Worm (Caenorhabditis elegans): ENCODE measurements around the gene C15F1.2.

The C15F1.2 gene

DNA sequence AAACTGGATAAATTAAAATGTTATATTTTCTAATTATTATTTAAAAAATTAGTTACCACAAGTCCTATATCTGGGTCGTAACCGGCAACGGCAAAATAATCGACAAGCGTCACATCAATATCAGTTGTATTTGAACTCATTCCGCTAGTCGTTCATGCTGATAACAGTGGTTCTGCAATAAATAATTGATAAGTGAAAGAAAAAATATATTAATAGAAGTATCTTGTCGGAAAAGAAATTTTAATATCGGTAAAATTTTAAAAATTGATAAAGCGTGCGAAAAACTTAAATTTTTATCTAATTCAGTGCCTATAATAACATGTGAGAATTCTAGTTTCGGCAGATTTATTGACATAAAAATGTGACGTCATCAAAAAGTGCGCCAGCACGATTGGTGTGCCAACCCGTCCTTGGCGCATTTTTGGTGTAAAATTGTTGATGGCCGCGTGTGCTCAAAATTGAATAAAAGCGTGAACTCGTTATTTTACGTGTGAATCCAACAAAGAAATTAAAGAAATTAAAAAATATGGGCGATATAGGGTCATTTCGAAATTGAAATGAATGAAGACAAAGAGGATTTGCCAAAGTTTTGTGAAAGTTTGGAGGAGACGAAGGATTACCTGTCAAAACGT, 42.7 kb downstream of the C15F1.2 start, which contains the start of the genes lst-6 and lst-5 (continued):
- TF ChIP-seq ceh-63 (GFP tag; optimal IDR thresholded peaks at IDR 0.05) (no peak), skn-1 (tag; optimal IDR thresholded peaks at IDR 0.05) (peak; percentile 50), elt-2 (tag; optimal IDR thresholded peaks at IDR 0.05) (peak; percentile 75), ceh-8 (GFP tag; optimal IDR thresholded peaks at IDR 0.05) (peak; percentile 5), unc-98 (GFP tag; IDR thresholded peaks at IDR 0.05) (no peak), ceh-90 (tag; optimal IDR thresholded peaks at IDR 0.05) (no peak), fkh-4 (tag; optimal IDR thresholded peaks at IDR 0.05; ENCODE audit: borderline replicate concordance) (no peak), unc-86 (tag; optimal IDR thresholded peaks at IDR 0.05) (peak; percentile 58), alr-1 (tag; optimal IDR thresholded peaks at IDR 0.05; ENCODE audit: borderline replicate concordance) (no peak), swsn-7 (tag; optimal IDR thresholded peaks at IDR 0.05) (peak; percentile 74), hlh-4 (tag; optimal IDR thresholded peaks at IDR 0.05) (no peak), grh-1 (GFP tag; IDR thresholded peaks at IDR 0.05) (no peak), irx-1 (tag; optimal IDR thresholded peaks at IDR 0.05) (peak; percentile 47), rnt-1 (tag; optimal IDR thresholded peaks at IDR 0.05) (peak; percentile 60), zag-1 (tag; optimal IDR thresholded peaks at IDR 0.05) (no peak), nhr-90 (tag; optimal IDR thresholded peaks at IDR 0.05; ENCODE audit: poor library complexity) (peak; percentile 10), nhr-237 (tag; optimal IDR thresholded peaks at IDR 0.05) (no peak), F16B12.6 (tag; optimal IDR thresholded peaks at IDR 0.05) (peak; percentile 58), zip-4 (GFP tag; optimal IDR thresholded peaks at IDR 0.05) (no peak), unc-30 (tag; optimal IDR thresholded peaks at IDR 0.05) (no peak), C34B4.2 (tag; optimal IDR thresholded peaks at IDR 0.05) (no peak), ces-1 (GFP tag; optimal IDR thresholded peaks at IDR 0.05) (no peak), lin-14 (GFP tag; optimal IDR thresholded peaks at IDR 0.05) (peak; percentile 86), ceh-88 (GFP tag; IDR thresholded peaks at IDR 0.05) (peak; percentile 62), lin-13 (GFP tag; optimal IDR thresholded peaks at IDR 0.05) (peak; percentile 24), ama-1 (optimal IDR thresholded peaks at IDR 0.05) (no peak), nhr-84 (tag; optimal IDR thresholded peaks at IDR 0.05) (no peak), lir-3 (tag; optimal IDR thresholded peaks at IDR 0.05; ENCODE audit: poor library complexity) (peak; percentile 44), aha-1 (tag; optimal IDR thresholded peaks at IDR 0.05) (no peak), fkh-8 (tag; optimal IDR thresholded peaks at IDR 0.05) (peak; percentile 74), nhr-85 (tag) (peak; percentile 57), nhr-28 (tag; optimal IDR thresholded peaks at IDR 0.05) (no peak), tbx-2 (tag; optimal IDR thresholded peaks at IDR 0.05) (peak; percentile 68), mab-9 (GFP tag; IDR thresholded peaks at IDR 0.05) (no peak), ceh-82 (tag; optimal IDR thresholded peaks at IDR 0.05) (peak; percentile 54 to 58 (median 56)), ztf-4 (tag; optimal IDR thresholded peaks at IDR 0.05) (no peak), ztf-11 (tag; optimal IDR thresholded peaks at IDR 0.05) (no peak), nhr-47 (tag; optimal IDR thresholded peaks at IDR 0.05) (peak; percentile 80), elt-3 (tag; optimal IDR thresholded peaks at IDR 0.05) (no peak), lsy-2 (tag; optimal IDR thresholded peaks at IDR 0.05) (peak; percentile 80 to 85), pax-3 (tag; optimal IDR thresholded peaks at IDR 0.05) (no peak), hpl-2 (GFP tag; optimal IDR thresholded peaks at IDR 0.05) (no peak), dsc-1 (tag; optimal IDR thresholded peaks at IDR 0.05) (peak; percentile 70), egl-13 (tag; optimal IDR thresholded peaks at IDR 0.05) (peak; percentile 56), dpl-1 (GFP tag; optimal IDR thresholded peaks at IDR 0.05) (peak; percentile 34 to 77 (median 73)), sptf-1 (tag; optimal IDR thresholded peaks at IDR 0.05) (no peak), mef-2 (tag; optimal IDR thresholded peaks at IDR 0.05) (no peak), pag-3 (tag; optimal IDR thresholded peaks at IDR 0.05; ENCODE audit: borderline replicate concordance, insufficient read depth) (no peak), nhr-76 (tag; optimal IDR thresholded peaks at IDR 0.05) (no peak), nhr-11 (tag; optimal IDR thresholded peaks at IDR 0.05) (no peak), nhr-71 (tag; optimal IDR thresholded peaks at IDR 0.05) (peak; percentile 84), vab-15 (tag; optimal IDR thresholded peaks at IDR 0.05) (no peak)
